Fruit fly (Drosophila melanogaster) whole organism, pupa: ENCODE measurements around the gene Gpdh1.
A peak's percentile ranks its signal among the peaks of the same experiment; 100 is the strongest.

Experiments used
- CG4496 ChIP-seq: fragments of 200-800 bp; sonication (Bioruptor generic); IDR thresholded peaks from 3 replicates; pipeline ENCODE4 v1.3.6; 2022; ENCODE audit warnings: missing biosample characterization, missing genetic modification characterization
- Pif1B ChIP-seq: fragments of 200-800 bp; sonication (Bioruptor generic); optimal IDR thresholded peaks from 3 replicates; lab custom pipeline; 2016; ENCODE audit warnings: missing biosample characterization, missing genetic modification characterization

Gpdh1 gene

dm6 chr2L:5998383-5998782 is 54.9 kb downstream of the Gpdh1 start:
- TF ChIP-seq CG4496 (GFP tag; lab: Robert Waterston, UW) (0 out of 3 replicates have a peak, but pooled peaks have one; percentile 3), Pif1B (no peak)
- TF ChIP-seq, all 21 proteins: peak for 1
